Fruit fly (Drosophila melanogaster): ENCODE measurements around the gene CG13613.

- TF ChIP-seq eg (GFP tag; IDR thresholded peaks at IDR 0.05) (no peak), salr (GFP tag; optimal IDR thresholded peaks at IDR 0.05) (no peak), Ets21C (GFP tag; optimal IDR thresholded peaks at IDR 0.05) (no peak), esn (GFP tag; optimal IDR thresholded peaks at IDR 0.05) (no peak), CG6808 (GFP tag; optimal IDR thresholded peaks at IDR 0.05) (no peak)
Measured at dm6 chr3R:24359957-24360356, 5.4 kb upstream of the CG13613 start, which contains the start of gene CG18528.

Data from whole organism, prepupa.